Fruit fly (Drosophila melanogaster) whole organism, embryonic: Measurements from ENCODE around the gene CG14383.

Experiments
- Aef1 ChIP-seq: fragments of 200-800 bp; sonication (Bioruptor generic); IDR thresholded peaks from 3 replicates; pipeline ENCODE4 v1.3.6; 2022; ENCODE audit warnings: missing biosample characterization, missing genetic modification characterization
- Awh ChIP-seq: fragments of 200-800 bp; sonication (Bioruptor generic); IDR thresholded peaks from 2 replicates; pipeline ENCODE4, ENCODE4 v1.3.6; 2022; ENCODE audit warnings: missing biosample characterization, missing genetic modification characterization
- Bdp1 ChIP-seq: fragments of 200-800 bp; sonication (Bioruptor generic); optimal IDR thresholded peaks from 3 replicates; lab custom pipeline; 2016; ENCODE audit warnings: missing biosample characterization, missing genetic modification characterization
- C15 ChIP-seq: fragments of 200-800 bp; sonication (Bioruptor generic); IDR thresholded peaks from 3 replicates; pipeline ENCODE4 v1.3.6; 2022; ENCODE audit warnings: missing biosample characterization, missing genetic modification characterization
- CG10979 ChIP-seq: fragments of 200-800 bp; sonication (Bioruptor generic); optimal IDR thresholded peaks from 2 replicates; lab custom pipeline; 2018; ENCODE audit warnings: missing biosample characterization, mild to moderate bottlenecking, missing genetic modification characterization, moderate library complexity
- CG12391 ChIP-seq: fragments of 200-800 bp; sonication (Bioruptor generic); optimal IDR thresholded peaks from 3 replicates; lab custom pipeline; 2018; ENCODE audit warnings: missing biosample characterization, mild to moderate bottlenecking, missing genetic modification characterization, moderate library complexity
- CG12942 ChIP-seq: fragments of 200-800 bp; sonication (Bioruptor generic); optimal IDR thresholded peaks from 3 replicates; lab custom pipeline; 2016; ENCODE audit warnings: missing biosample characterization, missing genetic modification characterization
- CG13775 ChIP-seq: fragments of 200-800 bp; sonication (Bioruptor generic); optimal IDR thresholded peaks from 3 replicates; lab custom pipeline; 2017; ENCODE audit warnings: missing biosample characterization, mild to moderate bottlenecking, missing genetic modification characterization
- CG16779 ChIP-seq: fragments of 200-800 bp; sonication (Bioruptor generic); IDR thresholded peaks from 2 replicates; pipeline ENCODE4 v1.3.6; 2022; ENCODE audit warnings: missing biosample characterization, missing genetic modification characterization
- CG17328 ChIP-seq: fragments of 200-800 bp; sonication (Bioruptor generic); IDR thresholded peaks from 2 replicates; pipeline ENCODE4 v1.3.6; 2022; ENCODE audit warnings: missing biosample characterization, missing genetic modification characterization
- CG2120 ChIP-seq: fragments of 200-800 bp; sonication (Bioruptor generic); optimal IDR thresholded peaks from 3 replicates; lab custom pipeline; 2016; ENCODE audit warnings: missing biosample characterization, missing genetic modification characterization
- CG31365 ChIP-seq: fragments of 200-800 bp; sonication (Bioruptor generic); optimal IDR thresholded peaks from 2 replicates; lab custom pipeline; 2018; ENCODE audit warnings: missing biosample characterization, mild to moderate bottlenecking, missing genetic modification characterization
- CG5953 ChIP-seq: fragments of 200-800 bp; sonication (Bioruptor generic); IDR thresholded peaks from 2 replicates; pipeline ENCODE4 v1.3.6; 2022; ENCODE audit warnings: missing biosample characterization, missing genetic modification characterization
- CG7839 ChIP-seq: fragments of 200-800 bp; sonication (Bioruptor generic); optimal IDR thresholded peaks from 3 replicates; lab custom pipeline; 2018; ENCODE audit warnings: missing biosample characterization, mild to moderate bottlenecking, missing genetic modification characterization, moderate library complexity
- CG9932 ChIP-seq: fragments of 200-800 bp; sonication (Bioruptor generic); IDR thresholded peaks from 2 replicates; pipeline ENCODE4 v1.3.6; 2022; ENCODE audit warnings: missing biosample characterization, missing genetic modification characterization
- Chrac-16 ChIP-seq: fragments of 200-800 bp; sonication (Bioruptor generic); optimal IDR thresholded peaks from 3 replicates; lab custom pipeline; 2016; ENCODE audit warnings: missing biosample characterization, missing genetic modification characterization
- CoRest ChIP-seq: fragments of 200-800 bp; sonication (Bioruptor generic); optimal IDR thresholded peaks from 3 replicates; lab custom pipeline; 2018; ENCODE audit warnings: missing biosample characterization, mild to moderate bottlenecking, missing genetic modification characterization, moderate library complexity
- Dip3 ChIP-seq: fragments of 200-800 bp; sonication (Bioruptor generic); optimal IDR thresholded peaks from 3 replicates; lab custom pipeline; 2016; ENCODE audit warnings: missing biosample characterization, missing genetic modification characterization
- H2.0 ChIP-seq: fragments of 200-800 bp; sonication (Bioruptor generic); IDR thresholded peaks from 2 replicates; pipeline ENCODE4 v1.3.6; 2022; ENCODE audit warnings: missing biosample characterization, missing genetic modification characterization
- HLH54F ChIP-seq: fragments of 200-800 bp; sonication (Bioruptor generic); optimal IDR thresholded peaks from 3 replicates; lab custom pipeline; 2016; ENCODE audit warnings: missing biosample characterization, missing genetic modification characterization
- Hand ChIP-seq: fragments of 200-800 bp; sonication (Bioruptor generic); optimal IDR thresholded peaks from 2 replicates; lab custom pipeline; 2017; ENCODE audit warnings: mild to moderate bottlenecking, missing biosample characterization, missing genetic modification reagents, missing genetic modification characterization
- Hr51 ChIP-seq, 2 experiments: fragments of 200-800 bp; sonication (Bioruptor generic); optimal IDR thresholded peaks; 2 replicates in 1 of 2; 3 replicates in 1 of 2; lab custom pipeline; 2016 to 2018; ENCODE audit warnings: missing biosample characterization in 2 of 2, missing genetic modification characterization in 2 of 2, mild to moderate bottlenecking in 1 of 2, moderate library complexity in 1 of 2
- Lhr ChIP-seq: fragments of 200-800 bp; sonication (Bioruptor generic); optimal IDR thresholded peaks from 3 replicates; lab custom pipeline; 2017; ENCODE audit warnings: mild to moderate bottlenecking, missing biosample characterization, missing genetic modification reagents, missing genetic modification characterization
- Max ChIP-seq: fragments of 200-800 bp; sonication (Bioruptor generic); optimal IDR thresholded peaks from 2 replicates; lab custom pipeline; 2016; ENCODE audit warnings: missing biosample characterization, mild to moderate bottlenecking, missing genetic modification characterization
- Meics ChIP-seq: fragments of 200-800 bp; sonication (Bioruptor generic); optimal IDR thresholded peaks from 2 replicates; lab custom pipeline; 2017; ENCODE audit warnings: missing biosample characterization, mild to moderate bottlenecking, missing genetic modification characterization
- Neu2 ChIP-seq: fragments of 200-800 bp; sonication (Bioruptor generic); optimal IDR thresholded peaks from 3 replicates; lab custom pipeline; 2016; ENCODE audit warnings: missing biosample characterization, missing genetic modification characterization, borderline replicate concordance
- Nf-YB ChIP-seq: fragments of 200-800 bp; sonication (Bioruptor generic); optimal IDR thresholded peaks from 3 replicates; lab custom pipeline; 2019; ENCODE audit warnings: missing biosample characterization, mild to moderate bottlenecking, missing genetic modification characterization, moderate library complexity
- Rx ChIP-seq: fragments of 200-800 bp; sonication (Bioruptor generic); IDR thresholded peaks from 2 replicates; pipeline ENCODE4 v1.3.6; 2022; ENCODE audit warnings: missing biosample characterization, missing genetic modification characterization
- Sox102F ChIP-seq: fragments of 200-800 bp; sonication (Bioruptor generic); optimal IDR thresholded peaks from 2 replicates; lab custom pipeline; 2018; ENCODE audit warnings: missing biosample characterization, mild to moderate bottlenecking, missing genetic modification characterization, moderate library complexity
- Sry-δ ChIP-seq: fragments of 200-800 bp; sonication (Bioruptor generic); optimal IDR thresholded peaks from 2 replicates; lab custom pipeline; 2016; ENCODE audit warnings: missing biosample characterization, missing genetic modification characterization
- Ssrp ChIP-seq: fragments of 200-800 bp; sonication (Bioruptor generic); optimal IDR thresholded peaks from 2 replicates; lab custom pipeline; 2018; ENCODE audit warnings: missing biosample characterization, mild to moderate bottlenecking, missing genetic modification characterization, moderate library complexity
- ab ChIP-seq: fragments of 200-800 bp; sonication (Bioruptor generic); optimal IDR thresholded peaks from 2 replicates; lab custom pipeline; 2016; ENCODE audit warnings: missing biosample characterization, missing genetic modification characterization
- ato ChIP-seq: fragments of 200-800 bp; sonication (Bioruptor generic); IDR thresholded peaks from 2 replicates; pipeline ENCODE4 v1.3.6; 2022; ENCODE audit warnings: missing biosample characterization, missing genetic modification characterization; ENCODE audit not compliant: partially characterized antibody
- btn ChIP-seq: fragments of 200-800 bp; sonication (Bioruptor generic); optimal IDR thresholded peaks from 2 replicates; lab custom pipeline; 2016; ENCODE audit warnings: missing biosample characterization, missing genetic modification characterization
- cad ChIP-seq: fragments of >200 bp; optimal IDR thresholded peaks from 2 replicates; lab custom pipeline; 2017; ENCODE audit warnings: missing biosample characterization, missing genetic modification characterization
- dan ChIP-seq: fragments of 200-800 bp; sonication (Bioruptor generic); IDR thresholded peaks from 2 replicates; pipeline ENCODE4 v1.3.6; 2022; ENCODE audit warnings: missing biosample characterization, missing genetic modification characterization
- dm ChIP-seq: fragments of 200-800 bp; sonication (Bioruptor generic); optimal IDR thresholded peaks from 3 replicates; lab custom pipeline; 2016; ENCODE audit warnings: missing biosample characterization, missing genetic modification characterization
- dmrt11E ChIP-seq: fragments of 200-800 bp; sonication (Bioruptor generic); optimal IDR thresholded peaks from 3 replicates; lab custom pipeline; 2018; ENCODE audit warnings: missing biosample characterization, mild to moderate bottlenecking, missing genetic modification characterization, moderate library complexity
- fd3F ChIP-seq: fragments of 200-800 bp; sonication (Bioruptor generic); optimal IDR thresholded peaks from 2 replicates; lab custom pipeline; 2018; ENCODE audit warnings: missing biosample characterization, mild to moderate bottlenecking, missing genetic modification characterization, moderate library complexity
- grau ChIP-seq: fragments of 200-800 bp; optimal IDR thresholded peaks from 3 replicates; lab custom pipeline; 2019; ENCODE audit warnings: missing biosample characterization, mild to moderate bottlenecking, missing genetic modification characterization, moderate library complexity
- gt ChIP-seq: fragments of 200-800 bp; sonication (Bioruptor generic); IDR thresholded peaks from 2 replicates; pipeline ENCODE4 v1.3.6; 2022; ENCODE audit warnings: missing biosample characterization, missing genetic modification characterization
- lola ChIP-seq, 3 experiments: fragments of >200 bp in 2 of 3; fragments of 200-800 bp in 1 of 3; sonication (Bioruptor generic) in 1 of 3; optimal IDR thresholded peaks; 2 replicates each; lab custom pipeline; 2017 to 2019; ENCODE audit warnings: missing biosample characterization in 3 of 3, missing genetic modification characterization in 3 of 3, mild to moderate bottlenecking in 1 of 3, moderate library complexity in 1 of 3
- peb ChIP-seq: fragments of 200-800 bp; sonication (Bioruptor generic); IDR thresholded peaks from 2 replicates; pipeline ENCODE4 v1.3.6; 2022; ENCODE audit warnings: missing biosample characterization, missing genetic modification characterization
- scrt ChIP-seq: fragments of 200-800 bp; sonication (Bioruptor generic); optimal IDR thresholded peaks from 2 replicates; lab custom pipeline; 2018; ENCODE audit warnings: missing biosample characterization, mild to moderate bottlenecking, missing genetic modification characterization, moderate library complexity
- shn ChIP-seq: fragments of 200-800 bp; sonication (Bioruptor generic); optimal IDR thresholded peaks from 3 replicates; lab custom pipeline; 2016; ENCODE audit warnings: missing biosample characterization, missing genetic modification characterization
- usp ChIP-seq: fragments of >200 bp; optimal IDR thresholded peaks from 2 replicates; lab custom pipeline; 2017; ENCODE audit warnings: missing biosample characterization, missing genetic modification characterization
- yki ChIP-seq: fragments of >200 bp; optimal IDR thresholded peaks from 3 replicates; lab custom pipeline; 2018
- z ChIP-seq: fragments of 200-800 bp; sonication (Bioruptor generic); IDR thresholded peaks from 3 replicates; pipeline ENCODE4 v1.3.6; 2022; ENCODE audit warnings: missing biosample characterization, missing genetic modification characterization
- zfh1 ChIP-seq: fragments of 200-800 bp; sonication (Bioruptor generic); IDR thresholded peaks from 3 replicates; pipeline ENCODE4 v1.3.6; 2022; ENCODE audit warnings: missing biosample characterization, missing genetic modification characterization

Gene CG14383

dm6 chr3R:12982167-12982981 lies 5.9 kb downstream of the CG14383 start (continued):
- TF ChIP-seq CoRest (tag; lab: Kevin White, UChicago) (peak; percentile 85), ato (no peak), CG7839 (tag; lab: Kevin White, UChicago) (peak; percentile 72), Max (peak; percentile 47), grau (tag; lab: Kevin White, UChicago) (peak; percentile 81), Aef1 (GFP tag; lab: Robert Waterston, UW) (peak; percentile 71), CG2120 (GFP tag; lab: Kevin White, UChicago) (peak; percentile 83), lola (GFP tag; optimal IDR thresholded peaks at IDR 0.05; lab: Kevin White, UChicago) (peak in 2 of 3 experiments; percentile 56 to 63), usp (GFP tag; lab: Kevin White, UChicago) (no peak), CG10979 (peak; percentile 57), Hr51 (GFP tag; optimal IDR thresholded peaks at IDR 0.05; lab: Kevin White, UChicago) (peak in 1 of 2 experiments; percentile 83), peb (GFP tag; lab: Robert Waterston, UW) (no peak), CG9932 (GFP tag; lab: Robert Waterston, UW) (peak; percentile 81), zfh1 (0 out of 3 replicates have a peak, but pooled peaks have one; percentile 16), dan (no peak), Lhr (peak; percentile 37), Rx (peak; percentile 40; the same call in 1 of the 2 replicates), Nf-YB (peak; percentile 52), dmrt11E (tag; lab: Kevin White, UChicago) (peak; percentile 53), Chrac-16 (GFP tag; lab: Kevin White, UChicago) (peak; percentile 39), z (GFP tag; lab: Robert Waterston, UW) (no peak), HLH54F (no peak), C15 (GFP tag; lab: Robert Waterston, UW) (no peak), H2.0 (GFP tag; lab: Robert Waterston, UW) (no peak), CG16779 (GFP tag; lab: Robert Waterston, UW) (no peak), CG5953 (GFP tag; lab: Robert Waterston, UW) (no peak), Dip3 (GFP tag; lab: Kevin White, UChicago) (peak; percentile 44), CG13775 (GFP tag; lab: Kevin White, UChicago) (peak; percentile 77), Sox102F (GFP tag; lab: Kevin White, UChicago) (peak; percentile 75), CG31365 (tag; lab: Kevin White, UChicago) (no peak), Hand (GFP tag; lab: Kevin White, UChicago) (peak; percentile 63), btn (GFP tag; lab: Kevin White, UChicago) (no peak), Awh (GFP tag; lab: Robert Waterston, UW) (peak; percentile 64; the same call in 1 of the 2 replicates), Neu2 (no peak), scrt (GFP tag; lab: Kevin White, UChicago) (peak; percentile 55), fd3F (GFP tag; lab: Kevin White, UChicago) (peak; percentile 69), ab (peak; percentile 29), CG12391 (tag; lab: Kevin White, UChicago) (peak; percentile 75), gt (no peak), Sry-δ (no peak), Bdp1 (GFP tag; lab: Kevin White, UChicago) (no peak), cad (no peak), CG12942 (GFP tag; lab: Kevin White, UChicago) (peak; percentile 20), dm (GFP tag; lab: Kevin White, UChicago) (no peak), shn (no peak), Meics (peak; percentile 86), Ssrp (tag; lab: Kevin White, UChicago) (peak; percentile 67), yki (lab: Kevin White, UChicago) (no peak), CG17328 (GFP tag; lab: Robert Waterston, UW) (peak; percentile 57; the same call in 1 of the 2 replicates)
